Comparison of ENCODE assay signal across 4 fruit fly cellular contexts in genomic region chr3L:1578391-1578948, dm6.
TF ChIP-seq lines count a peak whose summit lies in the region.

No protein-coding gene starts in this region.

- peak; percentile 47 for TF ChIP-seq CTCF in whole organism, embryonic (GFP tag; optimal IDR thresholded peaks at IDR 0.05; lab: Kevin White, UChicago)

TF ChIP-seq in whole organism, adult, 20 proteins besides CTCF, POLR2A, EP300 and RAD21:
- peak; percentile 82 for TF ChIP-seq pad (GFP tag; optimal IDR thresholded peaks at IDR 0.05; lab: Kevin White, UChicago)
- no peak for TF ChIP-seq CG14711 (tag; optimal IDR thresholded peaks at IDR 0.05; lab: Kevin White, UChicago)

TF ChIP-seq in whole organism, embryonic, 481 proteins besides CTCF, POLR2A, EP300 and RAD21 (continues in another document):
- 0 out of 2 replicates have a peak, but pooled peaks have one; percentile 6 for TF ChIP-seq toy (GFP tag; IDR thresholded peaks at IDR 0.05; lab: Robert Waterston, UW)
- TF ChIP-seq cg (GFP tag; optimal IDR thresholded peaks at IDR 0.05; lab: Kevin White, UChicago), result no peak
- TF ChIP-seq CG12071 (GFP tag; optimal IDR thresholded peaks at IDR 0.05; lab: Kevin White, UChicago), result peak; percentile 14
- TF ChIP-seq Mrtf (GFP tag; IDR thresholded peaks at IDR 0.05; lab: Robert Waterston, UW), result 0 out of 3 replicates have a peak, but pooled peaks have one; percentile 36
- no peak for TF ChIP-seq Hmx (GFP tag; optimal IDR thresholded peaks at IDR 0.05; lab: Kevin White, UChicago)
- no peak for TF ChIP-seq CG16813 (GFP tag; IDR thresholded peaks at IDR 0.05; lab: Robert Waterston, UW; ENCODE audit: partially characterized antibody)
- TF ChIP-seq Antp (GFP tag; optimal IDR thresholded peaks at IDR 0.05; lab: Kevin White, UChicago), result peak; percentile 43
- TF ChIP-seq CG7786 (GFP tag; optimal IDR thresholded peaks at IDR 0.05; lab: Kevin White, UChicago), result no peak
- TF ChIP-seq sqz (GFP tag; optimal IDR thresholded peaks at IDR 0.05; lab: Kevin White, UChicago), result no peak
- peak; percentile 69 for TF ChIP-seq HHEX (GFP tag; optimal IDR thresholded peaks at IDR 0.05; lab: Kevin White, UChicago)
- TF ChIP-seq CG31224 (GFP tag; IDR thresholded peaks at IDR 0.05; lab: Robert Waterston, UW), result 0 out of 2 replicates have a peak, but pooled peaks have one; percentile 7
- TF ChIP-seq Hr51 (GFP tag; optimal IDR thresholded peaks at IDR 0.05; lab: Kevin White, UChicago), result peak in 1 of 2 experiments; percentile 43
- TF ChIP-seq CG1832 (GFP tag; optimal IDR thresholded peaks at IDR 0.05; lab: Kevin White, UChicago), result peak; percentile 54
- no peak for TF ChIP-seq dimm (GFP tag; IDR thresholded peaks at IDR 0.05; lab: Robert Waterston, UW)
- TF ChIP-seq CG7963 (GFP tag; IDR thresholded peaks at IDR 0.05; lab: Robert Waterston, UW; ENCODE audit: partially characterized antibody), result no peak
- TF ChIP-seq vfl (GFP tag; optimal IDR thresholded peaks at IDR 0.05; lab: Kevin White, UChicago), result no peak
- no peak for TF ChIP-seq Opbp (GFP tag; IDR thresholded peaks at IDR 0.05; lab: Robert Waterston, UW; ENCODE audit: partially characterized antibody)
- no peak for TF ChIP-seq usp (GFP tag; optimal IDR thresholded peaks at IDR 0.05; lab: Kevin White, UChicago)
- no peak for TF ChIP-seq CG11093 (GFP tag; IDR thresholded peaks at IDR 0.05; lab: Robert Waterston, UW)
- no peak for TF ChIP-seq chn (GFP tag; optimal IDR thresholded peaks at IDR 0.05; lab: Kevin White, UChicago)
- peak; percentile 59 for TF ChIP-seq dmrt99B (tag; optimal IDR thresholded peaks at IDR 0.05; lab: Kevin White, UChicago)
- TF ChIP-seq CG34376 (GFP tag; optimal IDR thresholded peaks at IDR 0.05; lab: Kevin White, UChicago), result no peak
- TF ChIP-seq croc (GFP tag; conservative IDR thresholded peaks at IDR 0.05; lab: Robert Waterston, UW), result no peak
- TF ChIP-seq pros (GFP tag; optimal IDR thresholded peaks at IDR 0.05; lab: Kevin White, UChicago), result peak; percentile 11
- TF ChIP-seq peb (GFP tag; IDR thresholded peaks at IDR 0.05; lab: Robert Waterston, UW), result no peak
- no peak for TF ChIP-seq CG42726 (GFP tag; IDR thresholded peaks at IDR 0.05; lab: Robert Waterston, UW; ENCODE audit: partially characterized antibody)
- no peak for TF ChIP-seq NC2α (GFP tag; optimal IDR thresholded peaks at IDR 0.05; lab: Kevin White, UChicago)
- peak; percentile 76 for TF ChIP-seq lab (GFP tag; optimal IDR thresholded peaks at IDR 0.05; lab: Kevin White, UChicago)

TF ChIP-seq in whole organism, prepupa, 60 proteins besides CTCF, POLR2A, EP300 and RAD21:
- TF ChIP-seq Gug (GFP tag; IDR thresholded peaks at IDR 0.05; lab: Robert Waterston, UW) (no peak), CG8119 (GFP tag; IDR thresholded peaks at IDR 0.05; lab: Robert Waterston, UW) (0 out of 3 replicates have a peak, but pooled peaks have one; percentile 16), dac (GFP tag; optimal IDR thresholded peaks at IDR 0.05; lab: Kevin White, UChicago) (no peak), Eip78C (GFP tag; lab: Kevin White, UChicago) (peak; percentile 52), CG3919 (GFP tag; optimal IDR thresholded peaks at IDR 0.05; lab: Kevin White, UChicago) (peak; percentile 5), fkh (GFP tag; optimal IDR thresholded peaks at IDR 0.05; lab: Kevin White, UChicago) (peak; percentile 64), Hr4 (GFP tag; optimal IDR thresholded peaks at IDR 0.05; lab: Kevin White, UChicago) (peak; percentile 1), achi (GFP tag; optimal IDR thresholded peaks at IDR 0.05; lab: Kevin White, UChicago) (peak; percentile 19), CG6808 (GFP tag; optimal IDR thresholded peaks at IDR 0.05; lab: Kevin White, UChicago) (no peak), svp (GFP tag; lab: Kevin White, UChicago) (peak; percentile 61), CG6163 (GFP tag; IDR thresholded peaks at IDR 0.05; lab: Robert Waterston, UW) (peak; percentile 33; the same call in 1 of the 3 replicates), esn (GFP tag; optimal IDR thresholded peaks at IDR 0.05; lab: Kevin White, UChicago) (no peak)

TF ChIP-seq in whole organism, pupa, 21 proteins besides CTCF, POLR2A, EP300 and RAD21:
- no peak for TF ChIP-seq gl (tag; optimal IDR thresholded peaks at IDR 0.05; lab: Kevin White, UChicago)
- TF ChIP-seq CG13204 (GFP tag; optimal IDR thresholded peaks at IDR 0.05; lab: Kevin White, UChicago), result no peak
- TF ChIP-seq fd96Ca (GFP tag; IDR thresholded peaks at IDR 0.05; lab: Robert Waterston, UW), result no peak; the same call in 2 of the 3 replicates
- TF ChIP-seq CG10348 (GFP tag; IDR thresholded peaks at IDR 0.05; lab: Robert Waterston, UW), result no peak
- no peak for TF ChIP-seq CG9948 (tag; optimal IDR thresholded peaks at IDR 0.05; lab: Kevin White, UChicago)
- no peak for TF ChIP-seq rn (GFP tag; IDR thresholded peaks at IDR 0.05; lab: Robert Waterston, UW)
- no peak for TF ChIP-seq D1 (tag; optimal IDR thresholded peaks at IDR 0.05; lab: Kevin White, UChicago)
- TF ChIP-seq CG4496 (GFP tag; IDR thresholded peaks at IDR 0.05; lab: Robert Waterston, UW), result peak; percentile 30; the same call in 1 of the 3 replicates
- TF ChIP-seq CG32121 (GFP tag; IDR thresholded peaks at IDR 0.05; lab: Robert Waterston, UW), result no peak
- no peak for TF ChIP-seq EcR (GFP tag; optimal IDR thresholded peaks at IDR 0.05; lab: Kevin White, UChicago)
- no peak for TF ChIP-seq CG34367 (tag; optimal IDR thresholded peaks at IDR 0.05; lab: Kevin White, UChicago)
- peak; percentile 16 for TF ChIP-seq CG8301 (tag; optimal IDR thresholded peaks at IDR 0.05; lab: Kevin White, UChicago)
- no peak for TF ChIP-seq CG12605 (GFP tag; IDR thresholded peaks at IDR 0.05; lab: Robert Waterston, UW)
- TF ChIP-seq CG8159 (tag; optimal IDR thresholded peaks at IDR 0.05; lab: Kevin White, UChicago), result peak; percentile 15
- TF ChIP-seq Snoo (tag; optimal IDR thresholded peaks at IDR 0.05; lab: Kevin White, UChicago), result no peak
- no peak for TF ChIP-seq CG17806 (tag; optimal IDR thresholded peaks at IDR 0.05; lab: Kevin White, UChicago)
- TF ChIP-seq Ets98B (GFP tag; IDR thresholded peaks at IDR 0.05; lab: Robert Waterston, UW), result 0 out of 2 replicates have a peak, but pooled peaks have one; percentile 11
